Worm (Caenorhabditis elegans): ENCODE data around the gene pfn-3.

ce11 chrX:1126207-1126606 lies 45.8 kb upstream of the pfn-3 start:
- TF ChIP-seq W03F9.2 (tag; optimal IDR thresholded peaks at IDR 0.05) = no peak
- TF ChIP-seq him-1 (tag; optimal IDR thresholded peaks at IDR 0.05) = no peak
- no peak for TF ChIP-seq dao-5 (tag; optimal IDR thresholded peaks at IDR 0.05)
